Worm (Caenorhabditis elegans) whole organism, late embryonic: ENCODE data around the gene fbxa-160.

Experiments used
- fkh-6 ChIP-seq: sonication (generic microtip); optimal IDR thresholded peaks from 2 replicates; lab custom pipeline; 2016; ENCODE audit warnings: missing genetic modification characterization, missing compliant biosample characterization
- lim-6 ChIP-seq: sonication (generic microtip); optimal IDR thresholded peaks from 2 replicates; lab custom pipeline; 2016; ENCODE audit warnings: missing genetic modification characterization, missing compliant biosample characterization
- nhr-232 ChIP-seq: sonication (generic microtip); optimal IDR thresholded peaks from 2 replicates; lab custom pipeline; 2016; ENCODE audit warnings: missing genetic modification characterization, missing compliant biosample characterization
- pqm-1 ChIP-seq: sonication (generic microtip); optimal IDR thresholded peaks from 2 replicates; lab custom pipeline; 2016; ENCODE audit warnings: missing genetic modification characterization, missing compliant biosample characterization
- sox-4 ChIP-seq: sonication (generic microtip); optimal IDR thresholded peaks from 2 replicates; lab custom pipeline; 2017; ENCODE audit warnings: mild to moderate bottlenecking, missing genetic modification characterization, inconsistent platforms, missing compliant biosample characterization

DNA sequence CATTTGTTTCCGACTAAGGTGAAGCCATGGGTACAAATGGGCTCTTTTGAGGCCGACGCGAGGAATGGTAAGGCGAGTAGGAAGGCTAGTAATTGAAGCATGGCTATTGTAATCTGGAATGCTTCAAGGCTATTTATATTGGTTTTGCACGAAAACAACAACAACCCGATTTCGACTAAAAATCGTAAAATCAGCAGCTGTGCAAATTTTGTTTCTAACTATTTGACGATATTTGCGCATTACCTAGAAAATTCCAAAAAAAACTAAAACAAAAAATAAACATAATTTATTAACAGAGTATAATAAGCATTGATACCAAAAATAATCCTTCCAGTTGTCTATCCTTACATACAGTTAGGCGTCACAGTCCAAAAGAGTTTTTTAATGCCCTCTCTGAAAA is 29.3 kb downstream of the fbxa-160 start, which contains the start of gene clec-20:
- no peak for TF ChIP-seq pqm-1
- no peak for TF ChIP-seq nhr-232 (tag; lab: Kevin White, UChicago)
- TF ChIP-seq lim-6 (tag; lab: Kevin White, UChicago): no peak
- TF ChIP-seq sox-4 (tag; lab: Kevin White, UChicago): no peak
- no peak for TF ChIP-seq fkh-6 (tag; lab: Kevin White, UChicago)
